Worm (Caenorhabditis elegans): Measurements from ENCODE around the gene nspg-8.

Gene nspg-8

DNA sequence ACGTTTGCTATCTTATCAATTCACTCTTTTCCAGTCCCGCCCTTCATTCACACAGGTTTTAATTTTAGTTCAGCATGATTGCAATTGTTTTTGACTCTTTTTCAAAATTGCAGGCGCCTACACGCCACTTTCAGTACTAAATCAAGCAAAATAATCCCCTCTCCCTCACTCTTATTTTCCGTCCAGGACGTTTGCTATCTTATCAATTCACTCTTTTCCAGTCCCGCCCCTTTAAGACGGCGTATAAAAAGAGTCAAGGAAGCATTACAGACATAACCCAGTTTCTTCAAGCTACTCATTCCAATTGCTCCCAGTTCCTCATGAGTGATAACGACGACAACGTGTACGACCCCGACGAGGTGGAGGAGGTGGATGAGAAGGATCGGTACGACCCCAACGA, 32.8 kb downstream of the nspg-8 start, which contains the start of gene Y119D3B.21:
Gene Y119D3B.21 (plus strand): TSS at position 321 of the 400 bp plus-strand sequence.
- TF ChIP-seq nhr-11 (tag; optimal IDR thresholded peaks at IDR 0.05) (no peak), ceh-82 (tag; optimal IDR thresholded peaks at IDR 0.05) (no peak), sma-9 (GFP tag; optimal IDR thresholded peaks at IDR 0.05) (peak; percentile 13), sma-9 (tag; optimal IDR thresholded peaks at IDR 0.05) (no peak), mdl-1 (tag; optimal IDR thresholded peaks at IDR 0.05) (no peak), zag-1 (tag; optimal IDR thresholded peaks at IDR 0.05) (no peak), peb-1 (tag; optimal IDR thresholded peaks at IDR 0.05) (no peak), ama-1 (optimal IDR thresholded peaks at IDR 0.05) (peak; percentile 53), F13H6.1 (tag; optimal IDR thresholded peaks at IDR 0.05) (peak; percentile 29), lin-39 (tag; optimal IDR thresholded peaks at IDR 0.05) (no peak), crh-2 (tag; optimal IDR thresholded peaks at IDR 0.05) (peak; percentile 49), fos-1 (tag; optimal IDR thresholded peaks at IDR 0.05) (peak; percentile 84)

DNA sequence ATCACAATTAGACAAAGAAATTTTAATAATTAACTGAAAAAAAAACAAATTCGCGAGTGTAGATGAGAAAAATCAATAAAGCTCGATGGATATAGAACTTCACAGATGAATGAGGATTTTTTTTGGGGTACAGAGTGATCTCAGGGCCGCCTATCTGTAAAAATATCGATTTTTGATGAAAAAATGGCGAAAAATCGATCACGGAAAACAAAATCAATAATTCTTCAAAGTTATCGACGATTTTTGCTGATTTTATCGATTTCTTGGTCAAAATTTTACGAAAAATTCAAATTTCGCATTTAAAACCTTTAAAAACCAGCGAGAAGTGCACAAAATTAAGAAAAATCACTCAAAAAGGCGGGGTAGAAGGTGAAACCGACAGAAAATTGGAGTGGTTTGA, 34.2 kb downstream of the nspg-8 start:
- TF ChIP-seq gmeb-1 (tag; optimal IDR thresholded peaks at IDR 0.05) = no peak
- TF ChIP-seq dmd-4 (tag; optimal IDR thresholded peaks at IDR 0.05) = no peak
- no peak for TF ChIP-seq nhr-10 (tag; optimal IDR thresholded peaks at IDR 0.05)
- no peak for TF ChIP-seq nhr-21 (tag; optimal IDR thresholded peaks at IDR 0.05)
- no peak for TF ChIP-seq aly-2 (tag; optimal IDR thresholded peaks at IDR 0.05)
- no peak for TF ChIP-seq snpc-4 (tag; optimal IDR thresholded peaks at IDR 0.05)
- TF ChIP-seq nhr-129 (tag; optimal IDR thresholded peaks at IDR 0.05) = no peak

DNA sequence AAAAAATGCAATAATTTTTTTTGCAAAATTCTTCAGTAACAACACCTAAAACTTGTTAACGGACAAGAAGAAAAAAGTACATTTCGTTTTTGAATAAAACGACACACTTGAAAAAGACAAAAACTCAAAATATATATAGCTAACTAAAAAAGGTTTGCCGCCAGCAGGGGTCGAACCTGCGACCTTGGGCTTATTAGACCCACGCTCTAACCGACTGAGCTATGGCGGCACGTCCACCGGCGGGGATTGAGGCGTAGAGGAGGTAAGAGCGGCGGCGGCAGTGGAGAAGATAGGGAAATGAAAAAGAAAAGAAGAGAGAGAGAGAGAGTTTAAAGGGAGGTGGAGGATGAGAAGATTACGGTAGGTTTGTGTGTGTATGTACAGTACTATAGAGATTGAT, 36.4 kb downstream of the nspg-8 start:
- TF ChIP-seq lsy-2 (tag; optimal IDR thresholded peaks at IDR 0.05) = peak in 1 of 2 experiments; percentile 15
- no peak for TF ChIP-seq egl-27 (tag; optimal IDR thresholded peaks at IDR 0.05)

ce11 chrIII:1218998-1219397, 37.1 kb downstream of the nspg-8 start:
- TF ChIP-seq lin-13 (GFP tag; optimal IDR thresholded peaks at IDR 0.05) (peak; percentile 58), nhr-77 (tag; optimal IDR thresholded peaks at IDR 0.05) (no peak)

DNA sequence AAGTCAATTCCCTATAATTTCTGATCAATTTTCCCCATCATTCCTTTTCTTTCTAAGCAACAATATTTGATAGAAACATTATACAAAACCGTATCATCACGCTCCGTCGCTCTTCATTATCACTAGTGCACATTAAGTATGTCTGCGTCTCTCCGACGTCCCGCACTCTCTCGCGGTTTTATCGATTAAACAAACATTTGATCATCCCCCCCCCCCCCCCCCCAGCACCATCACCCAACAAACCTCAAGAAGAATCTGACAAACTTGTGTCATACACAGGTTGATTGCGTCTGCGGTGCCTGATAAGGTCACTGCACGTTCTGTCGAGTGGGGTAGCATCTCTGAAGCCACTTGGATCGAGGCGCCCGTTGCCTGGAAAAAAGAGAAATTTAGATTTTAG, 38.2 kb downstream of the nspg-8 start:
- TF ChIP-seq mdl-1 (tag; optimal IDR thresholded peaks at IDR 0.05) (no peak), fos-1 (tag; optimal IDR thresholded peaks at IDR 0.05) (peak; percentile 50)

- no peak for TF ChIP-seq peb-1 (tag; optimal IDR thresholded peaks at IDR 0.05)
- TF ChIP-seq nhr-10 (tag; optimal IDR thresholded peaks at IDR 0.05) = no peak
- no peak for TF ChIP-seq nhr-237 (tag; optimal IDR thresholded peaks at IDR 0.05)
- TF ChIP-seq fos-1 (tag; optimal IDR thresholded peaks at IDR 0.05) = peak; percentile 65
- TF ChIP-seq egl-27 (tag; optimal IDR thresholded peaks at IDR 0.05) = no peak
- no peak for TF ChIP-seq ama-1 (optimal IDR thresholded peaks at IDR 0.05)
- TF ChIP-seq elt-1 (tag; optimal IDR thresholded peaks at IDR 0.05) = no peak
Measured at ce11 chrIII:1221995-1222394, 40.1 kb downstream of the nspg-8 start.

ce11 chrIII:1223319-1224093, 41.6 kb downstream of the nspg-8 start:
- TF ChIP-seq R02D3.7 (tag; optimal IDR thresholded peaks at IDR 0.05) (no peak), crh-2 (tag; optimal IDR thresholded peaks at IDR 0.05) (peak; percentile 85), lin-13 (GFP tag; optimal IDR thresholded peaks at IDR 0.05) (peak; percentile 36), nhr-129 (tag; optimal IDR thresholded peaks at IDR 0.05) (peak; percentile 25), fos-1 (tag; optimal IDR thresholded peaks at IDR 0.05) (peak; percentile 68), ZK546.5 (tag; optimal IDR thresholded peaks at IDR 0.05) (no peak), sma-9 (GFP tag; optimal IDR thresholded peaks at IDR 0.05) (peak; percentile 62), sma-9 (tag; optimal IDR thresholded peaks at IDR 0.05) (no peak), F13H6.1 (tag; optimal IDR thresholded peaks at IDR 0.05) (peak; percentile 61), mab-5 (tag; optimal IDR thresholded peaks at IDR 0.05) (no peak)

- TF ChIP-seq lin-13 (GFP tag; optimal IDR thresholded peaks at IDR 0.05) = no peak
- no peak for TF ChIP-seq unc-55 (GFP tag; optimal IDR thresholded peaks at IDR 0.05)
Measured at ce11 chrIII:1225116-1225515, 43.3 kb downstream of the nspg-8 start.

Measured in whole organism, L2 larva.